Fruit fly (Drosophila melanogaster): Measurements from ENCODE around the gene CG7990.
A peak's percentile ranks its signal among the peaks of the same experiment; 100 is the strongest.

Gene CG7990

DNA sequence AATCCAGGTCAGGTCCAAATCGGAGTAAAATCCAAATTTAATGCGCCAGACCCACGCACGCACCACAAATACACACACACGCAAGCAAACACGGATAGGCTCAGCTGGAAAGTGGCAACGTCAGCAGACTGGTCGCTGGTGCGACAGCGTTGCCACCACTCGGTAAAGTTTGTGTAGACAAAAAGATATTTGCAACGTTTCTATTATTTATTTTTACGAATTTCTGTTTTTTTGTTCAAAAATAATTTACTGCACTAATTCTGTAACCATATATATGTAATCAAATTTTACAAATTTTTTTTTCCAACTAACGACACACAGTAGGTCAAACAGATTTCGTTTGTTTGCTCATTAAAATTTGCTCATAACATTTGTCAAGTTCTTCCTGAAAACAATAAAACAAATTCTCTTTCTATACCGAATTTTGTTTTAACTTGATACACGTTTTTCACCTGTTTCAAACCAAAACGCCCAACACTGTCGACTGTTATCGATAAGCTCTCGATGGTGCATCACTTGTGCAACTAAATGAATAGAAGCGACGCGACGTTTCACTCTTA, 22.0 kb downstream of the CG7990 start, which contains the start of the genes CG7556 and CG7453 (continued):
- peak; percentile 54; the same call in 1 of the 2 replicates for TF ChIP-seq sisA (GFP tag; IDR thresholded peaks at IDR 0.05)
- peak; percentile 45; the same call in 1 of the 2 replicates for TF ChIP-seq E2f2 (GFP tag; IDR thresholded peaks at IDR 0.05)
- peak; percentile 76 for TF ChIP-seq cg (GFP tag; optimal IDR thresholded peaks at IDR 0.05)
- TF ChIP-seq CG6272 (GFP tag; IDR thresholded peaks at IDR 0.05) = peak; percentile 63; the same call in 1 of the 2 replicates
- TF ChIP-seq CG3281 (GFP tag; optimal IDR thresholded peaks at IDR 0.05) = peak; percentile 62
- no peak for TF ChIP-seq yki (optimal IDR thresholded peaks at IDR 0.05)
- TF ChIP-seq Adf1 (GFP tag; IDR thresholded peaks at IDR 0.05) = peak; percentile 38
- peak; percentile 30 for TF ChIP-seq Usf (GFP tag; optimal IDR thresholded peaks at IDR 0.05)
- TF ChIP-seq wek (GFP tag; optimal IDR thresholded peaks at IDR 0.05) = peak; percentile 10
- TF ChIP-seq CrebB (tag; optimal IDR thresholded peaks at IDR 0.05) = no peak
- no peak for TF ChIP-seq CG13894 (tag; optimal IDR thresholded peaks at IDR 0.05)
- no peak for TF ChIP-seq hkb (optimal IDR thresholded peaks at IDR 0.05)
- peak; percentile 58; the same call in 1 of the 2 replicates for TF ChIP-seq hkb (GFP tag; IDR thresholded peaks at IDR 0.05)
- peak; percentile 2 for TF ChIP-seq grn (GFP tag; optimal IDR thresholded peaks at IDR 0.05)
- TF ChIP-seq Atf3 (GFP tag; optimal IDR thresholded peaks at IDR 0.05) = peak; percentile 35
- no peak for TF ChIP-seq Scr (GFP tag; IDR thresholded peaks at IDR 0.05; ENCODE audit: partially characterized antibody)
- no peak for TF ChIP-seq crol (GFP tag; IDR thresholded peaks at IDR 0.05)
- 0 out of 2 replicates have a peak, but pooled peaks have one; percentile 21 for TF ChIP-seq CG7372 (GFP tag; IDR thresholded peaks at IDR 0.05)
- no peak for TF ChIP-seq Bgb (GFP tag; IDR thresholded peaks at IDR 0.05; ENCODE audit: partially characterized antibody)
- TF ChIP-seq ap (GFP tag; IDR thresholded peaks at IDR 0.05) = peak; percentile 59
- TF ChIP-seq CG12659 (GFP tag; optimal IDR thresholded peaks at IDR 0.05) = peak; percentile 78
- no peak for TF ChIP-seq CG11093 (GFP tag; IDR thresholded peaks at IDR 0.05)
- peak; percentile 27; the same call in 1 of the 3 replicates for TF ChIP-seq B-H1 (GFP tag; IDR thresholded peaks at IDR 0.05)
- TF ChIP-seq vfl (GFP tag; optimal IDR thresholded peaks at IDR 0.05) = peak; percentile 53
- TF ChIP-seq Ptx1 (GFP tag; IDR thresholded peaks at IDR 0.05) = peak; percentile 73
- peak; percentile 82 for TF ChIP-seq CHES-1-like (GFP tag; optimal IDR thresholded peaks at IDR 0.05)
- peak; percentile 7 for TF ChIP-seq kni (GFP tag; optimal IDR thresholded peaks at IDR 0.05)
- TF ChIP-seq Jarid2 (GFP tag; optimal IDR thresholded peaks at IDR 0.05) = peak; percentile 45
- TF ChIP-seq CG34224 (GFP tag; IDR thresholded peaks at IDR 0.05; ENCODE audit: partially characterized antibody) = no peak
- TF ChIP-seq Doc3 (GFP tag; IDR thresholded peaks at IDR 0.05; ENCODE audit: partially characterized antibody) = no peak
- TF ChIP-seq CG10147 (GFP tag; optimal IDR thresholded peaks at IDR 0.05) = peak; percentile 68
- peak; percentile 57 for TF ChIP-seq CG17359 (tag; optimal IDR thresholded peaks at IDR 0.05)
- peak; percentile 65 for TF ChIP-seq trem (tag; optimal IDR thresholded peaks at IDR 0.05)
- no peak for TF ChIP-seq CG42726 (GFP tag; IDR thresholded peaks at IDR 0.05; ENCODE audit: partially characterized antibody)
- TF ChIP-seq CG9797 (GFP tag; optimal IDR thresholded peaks at IDR 0.05) = peak; percentile 8
- peak; percentile 23 for TF ChIP-seq CG17186 (GFP tag; optimal IDR thresholded peaks at IDR 0.05)
- peak; percentile 62 for TF ChIP-seq dmrt99B (tag; optimal IDR thresholded peaks at IDR 0.05)
- peak; percentile 38; the same call in 1 of the 3 replicates for TF ChIP-seq CG11695 (GFP tag; IDR thresholded peaks at IDR 0.05)
- no peak for TF ChIP-seq ERR (GFP tag; optimal IDR thresholded peaks at IDR 0.05)
- peak; percentile 61; the same call in 1 of the 2 replicates for TF ChIP-seq HLH3B (GFP tag; IDR thresholded peaks at IDR 0.05)
- TF ChIP-seq row (GFP tag; IDR thresholded peaks at IDR 0.05) = peak; percentile 83
- TF ChIP-seq ems (GFP tag; optimal IDR thresholded peaks at IDR 0.05) = peak; percentile 71
- no peak for TF ChIP-seq Dfd (GFP tag; optimal IDR thresholded peaks at IDR 0.05)
- no peak for TF ChIP-seq CG4707 (GFP tag; optimal IDR thresholded peaks at IDR 0.05)
- TF ChIP-seq so (GFP tag; IDR thresholded peaks at IDR 0.05) = 0 out of 3 replicates have a peak, but pooled peaks have one; percentile 29
- no peak for TF ChIP-seq jigr1 (GFP tag; IDR thresholded peaks at IDR 0.05)
- TF ChIP-seq ranshi (GFP tag; IDR thresholded peaks at IDR 0.05) = peak; percentile 62; the same call in 1 of the 2 replicates
- no peak for TF ChIP-seq ac (GFP tag; optimal IDR thresholded peaks at IDR 0.05)
- peak; percentile 4 for TF ChIP-seq sd (tag; optimal IDR thresholded peaks at IDR 0.05)
- TF ChIP-seq her (GFP tag; optimal IDR thresholded peaks at IDR 0.05) = peak; percentile 40

Data from whole organism, embryonic.